Fruit fly (Drosophila melanogaster): ENCODE results near the gene CG7099.

CG7099 gene

dm6 chr2L:13394903-13395302 is 7.5 kb downstream of the CG7099 start, which contains the start of gene RpL24 (continued):
- TF ChIP-seq salm (tag; optimal IDR thresholded peaks at IDR 0.05) = peak; percentile 84
- peak; percentile 88 for TF ChIP-seq CG10654 (GFP tag; optimal IDR thresholded peaks at IDR 0.05)
- TF ChIP-seq br (optimal IDR thresholded peaks at IDR 0.05) = no peak
- TF ChIP-seq CG14014 (GFP tag; IDR thresholded peaks at IDR 0.05) = peak; percentile 89
- peak; percentile 82 for TF ChIP-seq CG18262 (tag; optimal IDR thresholded peaks at IDR 0.05)
- peak; percentile 65 for TF ChIP-seq cas (GFP tag; IDR thresholded peaks at IDR 0.05)
- peak; percentile 96 for TF ChIP-seq vvl (GFP tag; IDR thresholded peaks at IDR 0.05)
- TF ChIP-seq CG13287 (GFP tag; IDR thresholded peaks at IDR 0.05; ENCODE audit: partially characterized antibody) = peak; percentile 26; the same call in 1 of the 2 replicates
- TF ChIP-seq CG7987 (GFP tag; optimal IDR thresholded peaks at IDR 0.05) = peak; percentile 99
- peak; percentile 92 for TF ChIP-seq Dad (GFP tag; optimal IDR thresholded peaks at IDR 0.05)
- peak; percentile 97 for TF ChIP-seq CG33213 (GFP tag; optimal IDR thresholded peaks at IDR 0.05)
- TF ChIP-seq dpn (GFP tag; optimal IDR thresholded peaks at IDR 0.05) = peak; percentile 80 to 92
- TF ChIP-seq fru (optimal IDR thresholded peaks at IDR 0.05) = no peak
- TF ChIP-seq CG10565 (GFP tag; optimal IDR thresholded peaks at IDR 0.05) = peak; percentile 70
- peak; percentile 45; the same call in 1 of the 2 replicates for TF ChIP-seq CG42726 (GFP tag; IDR thresholded peaks at IDR 0.05; ENCODE audit: partially characterized antibody)
- no peak for TF ChIP-seq inv (GFP tag; IDR thresholded peaks at IDR 0.05; ENCODE audit: partially characterized antibody)
- peak; percentile 83 for TF ChIP-seq Fer2 (tag; optimal IDR thresholded peaks at IDR 0.05)
- TF ChIP-seq CG3847 (GFP tag; IDR thresholded peaks at IDR 0.05) = peak; percentile 87
- TF ChIP-seq Doc2 (GFP tag; IDR thresholded peaks at IDR 0.05) = no peak
- no peak for TF ChIP-seq Dip2 (GFP tag; IDR thresholded peaks at IDR 0.05)
- TF ChIP-seq CG12942 (GFP tag; optimal IDR thresholded peaks at IDR 0.05) = peak; percentile 77
- peak; percentile 80 for TF ChIP-seq CG5245 (GFP tag; optimal IDR thresholded peaks at IDR 0.05)
- no peak for TF ChIP-seq CG2199 (GFP tag; IDR thresholded peaks at IDR 0.05)
- TF ChIP-seq jing (GFP tag; optimal IDR thresholded peaks at IDR 0.05) = peak; percentile 46
- peak; percentile 71; the same call in 1 of the 2 replicates for TF ChIP-seq ara (GFP tag; IDR thresholded peaks at IDR 0.05)
- peak; percentile 89 for TF ChIP-seq CG2202 (tag; optimal IDR thresholded peaks at IDR 0.05)
- peak; percentile 82 for TF ChIP-seq az2 (GFP tag; optimal IDR thresholded peaks at IDR 0.05)
- peak; percentile 62 for TF ChIP-seq CG3838 (GFP tag; optimal IDR thresholded peaks at IDR 0.05)
- TF ChIP-seq ci (GFP tag; IDR thresholded peaks at IDR 0.05) = peak; percentile 99
- TF ChIP-seq dan (GFP tag; IDR thresholded peaks at IDR 0.05) = no peak
- TF ChIP-seq Dll (GFP tag; IDR thresholded peaks at IDR 0.05; ENCODE audit: partially characterized antibody) = no peak
- TF ChIP-seq CG16815 (GFP tag; optimal IDR thresholded peaks at IDR 0.05) = peak; percentile 47
- peak; percentile 88 for TF ChIP-seq CG11247 (GFP tag; IDR thresholded peaks at IDR 0.05)
- peak; percentile 90 for TF ChIP-seq maf-S (GFP tag; optimal IDR thresholded peaks at IDR 0.05)
- TF ChIP-seq sens-2 (GFP tag; IDR thresholded peaks at IDR 0.05) = peak; percentile 91
- peak; percentile 79 for TF ChIP-seq pho (GFP tag; optimal IDR thresholded peaks at IDR 0.05)
- peak; percentile 97 for TF ChIP-seq B-H2 (GFP tag; optimal IDR thresholded peaks at IDR 0.05)
- peak; percentile 96 for TF ChIP-seq HHEX (GFP tag; optimal IDR thresholded peaks at IDR 0.05)
- TF ChIP-seq bab2 (GFP tag; optimal IDR thresholded peaks at IDR 0.05) = peak; percentile 47
- peak; percentile 87 for TF ChIP-seq CG12744 (GFP tag; optimal IDR thresholded peaks at IDR 0.05)
- peak; percentile 81 to 88 for TF ChIP-seq Hr51 (GFP tag; optimal IDR thresholded peaks at IDR 0.05)
- TF ChIP-seq Mes4 (GFP tag; optimal IDR thresholded peaks at IDR 0.05) = peak; percentile 96
- TF ChIP-seq so (GFP tag; IDR thresholded peaks at IDR 0.05) = peak; percentile 92; the same call in 2 of the 3 replicates
- peak; percentile 94 for TF ChIP-seq Vsx1 (GFP tag; optimal IDR thresholded peaks at IDR 0.05)
- TF ChIP-seq CG9876 (GFP tag; optimal IDR thresholded peaks at IDR 0.05) = peak; percentile 88
- peak; percentile 87 for TF ChIP-seq ems (GFP tag; optimal IDR thresholded peaks at IDR 0.05)
- TF ChIP-seq CG11504 (tag; optimal IDR thresholded peaks at IDR 0.05) = peak; percentile 82
- peak; percentile 87 for TF ChIP-seq Xbp1 (GFP tag; optimal IDR thresholded peaks at IDR 0.05)
- peak; percentile 85 for TF ChIP-seq nerfin-1 (tag; optimal IDR thresholded peaks at IDR 0.05)
- TF ChIP-seq HmgZ (tag; optimal IDR thresholded peaks at IDR 0.05) = peak; percentile 90
- peak; percentile 77 for TF ChIP-seq cwo (GFP tag; optimal IDR thresholded peaks at IDR 0.05)
- peak; percentile 88 for TF ChIP-seq p53 (GFP tag; optimal IDR thresholded peaks at IDR 0.05)

Measured in whole organism, embryonic.